Worm (Caenorhabditis elegans) whole organism, mixed stage, embryonic: ENCODE measurements around the gene Y40B10A.9.

Experiments
- M03D4.4 ChIP-seq: sonication (generic microtip); optimal IDR thresholded peaks from 2 replicates; lab custom pipeline; 2017; ENCODE audit warnings: mild to moderate bottlenecking, missing genetic modification characterization, missing compliant biosample characterization
- bed-3 ChIP-seq: fragments of 200-800 bp; sonication (Bioruptor generic); optimal IDR thresholded peaks from 3 replicates; lab custom pipeline; 2018; ENCODE audit warnings: mild to moderate bottlenecking, missing genetic modification characterization, moderate library complexity, missing compliant biosample characterization
- ceh-39 ChIP-seq: fragments of 150-350 bp; optimal IDR thresholded peaks from 2 replicates; lab custom pipeline; 2014; ENCODE audit warnings: missing biosample characterization, missing genetic modification characterization
- ceh-43 ChIP-seq: fragments of 200-800 bp; sonication (Bioruptor generic); optimal IDR thresholded peaks from 2 replicates; lab custom pipeline; 2018; ENCODE audit warnings: mild to moderate bottlenecking, missing genetic modification characterization, moderate library complexity, missing compliant biosample characterization
- ceh-83 ChIP-seq: fragments of 200-800 bp; sonication (Bioruptor generic); optimal IDR thresholded peaks from 2 replicates; lab custom pipeline; 2018; ENCODE audit warnings: mild to moderate bottlenecking, missing genetic modification characterization, missing compliant biosample characterization
- ces-1 ChIP-seq: fragments of 150-350 bp; optimal IDR thresholded peaks from 2 replicates; lab custom pipeline; 2014; ENCODE audit warnings: missing biosample characterization, missing genetic modification reagents, missing genetic modification characterization
- cnd-1 ChIP-seq: fragments of 200-800 bp; sonication (Bioruptor generic); optimal IDR thresholded peaks from 2 replicates; lab custom pipeline; 2018; ENCODE audit warnings: mild to moderate bottlenecking, missing genetic modification characterization, missing compliant biosample characterization
- drap-1 ChIP-seq: fragments of 200-800 bp; sonication (Bioruptor generic); optimal IDR thresholded peaks from 3 replicates; lab custom pipeline; 2018; ENCODE audit warnings: mild to moderate bottlenecking, missing genetic modification characterization, missing compliant biosample characterization
- elt-1 ChIP-seq: sonication (generic microtip); optimal IDR thresholded peaks from 2 replicates; lab custom pipeline; 2017; ENCODE audit warnings: missing genetic modification characterization, mild to moderate bottlenecking, missing compliant biosample characterization, antibody characterized with exemption, moderate library complexity, borderline replicate concordance; ENCODE audit not compliant: insufficient read depth
- elt-3 ChIP-seq: fragments of 150-350 bp; optimal IDR thresholded peaks from 2 replicates; lab custom pipeline; 2014; ENCODE audit warnings: missing biosample characterization, missing genetic modification characterization
- flh-1 ChIP-seq: fragments of 200-800 bp; sonication (Bioruptor generic); optimal IDR thresholded peaks from 2 replicates; lab custom pipeline; 2018; ENCODE audit warnings: mild to moderate bottlenecking, missing genetic modification characterization, moderate library complexity, missing compliant biosample characterization
- ham-2 ChIP-seq: fragments of 200-800 bp; sonication (Bioruptor generic); optimal IDR thresholded peaks from 2 replicates; lab custom pipeline; 2018; ENCODE audit warnings: mild to moderate bottlenecking, missing genetic modification characterization, missing compliant biosample characterization
- hlh-1 ChIP-seq: fragments of 150-350 bp; optimal IDR thresholded peaks from 2 replicates; lab custom pipeline; 2014; ENCODE audit warnings: missing biosample characterization, missing genetic modification reagents, missing genetic modification characterization
- lin-13 ChIP-seq: fragments of 150-350 bp; optimal IDR thresholded peaks from 2 replicates; lab custom pipeline; 2014; ENCODE audit warnings: missing biosample characterization, missing genetic modification characterization
- lin-32 ChIP-seq: fragments of 200-800 bp; sonication (Bioruptor generic); optimal IDR thresholded peaks from 2 replicates; lab custom pipeline; 2018; ENCODE audit warnings: mild to moderate bottlenecking, missing genetic modification characterization, missing compliant biosample characterization
- mab-5 ChIP-seq: fragments of 150-350 bp; optimal IDR thresholded peaks from 2 replicates; lab custom pipeline; 2014; ENCODE audit warnings: missing biosample characterization, missing genetic modification characterization
- mls-2 ChIP-seq: sonication (generic microtip); optimal IDR thresholded peaks from 2 replicates; lab custom pipeline; 2016; ENCODE audit warnings: mild to moderate bottlenecking, missing genetic modification characterization, moderate library complexity, missing compliant biosample characterization
- nhr-2 ChIP-seq: fragments of 150-350 bp; optimal IDR thresholded peaks from 2 replicates; lab custom pipeline; 2014; ENCODE audit warnings: missing biosample characterization, missing genetic modification characterization
- nhr-237 ChIP-seq: fragments of 150-350 bp; optimal IDR thresholded peaks from 2 replicates; lab custom pipeline; 2014; ENCODE audit warnings: missing biosample characterization, missing genetic modification characterization
- nhr-28 ChIP-seq: fragments of 150-350 bp; optimal IDR thresholded peaks from 2 replicates; lab custom pipeline; 2014; ENCODE audit warnings: missing biosample characterization, missing genetic modification characterization
- nhr-76 ChIP-seq: sonication (generic microtip); optimal IDR thresholded peaks from 2 replicates; lab custom pipeline; 2017; ENCODE audit warnings: missing biosample characterization, missing genetic modification characterization
- sem-2 ChIP-seq: fragments of 200-800 bp; sonication (Bioruptor generic); optimal IDR thresholded peaks from 2 replicates; lab custom pipeline; 2018; ENCODE audit warnings: mild to moderate bottlenecking, missing genetic modification characterization, missing compliant biosample characterization
- snpc-4 ChIP-seq: fragments of 150-350 bp; optimal IDR thresholded peaks from 2 replicates; lab custom pipeline; 2014; ENCODE audit warnings: missing biosample characterization, missing genetic modification characterization
- sptf-1 ChIP-seq: sonication (generic microtip); optimal IDR thresholded peaks from 2 replicates; lab custom pipeline; 2017; ENCODE audit warnings: mild to moderate bottlenecking, missing genetic modification characterization, moderate library complexity, missing compliant biosample characterization
- tbx-8 ChIP-seq: fragments of 200-800 bp; sonication (Bioruptor generic); optimal IDR thresholded peaks from 2 replicates; lab custom pipeline; 2018; ENCODE audit warnings: mild to moderate bottlenecking, missing genetic modification characterization, moderate library complexity, missing compliant biosample characterization
- unc-120 ChIP-seq: sonication (generic microtip); optimal IDR thresholded peaks from 2 replicates; lab custom pipeline; 2017; ENCODE audit warnings: missing genetic modification characterization, missing compliant biosample characterization; ENCODE audit not compliant: poor library complexity, severe bottlenecking
- unc-39 ChIP-seq: fragments of 150-350 bp; optimal IDR thresholded peaks from 2 replicates; lab custom pipeline; 2014; ENCODE audit warnings: missing biosample characterization, missing genetic modification characterization
- unc-62 ChIP-seq: fragments of 150-350 bp; optimal IDR thresholded peaks from 2 replicates; lab custom pipeline; 2014; ENCODE audit warnings: missing biosample characterization, missing genetic modification reagents, missing genetic modification characterization
- zip-8 ChIP-seq: fragments of 150-350 bp; optimal IDR thresholded peaks from 2 replicates; lab custom pipeline; 2014; ENCODE audit warnings: missing biosample characterization, missing genetic modification characterization
- ztf-11 ChIP-seq: fragments of 150-350 bp; optimal IDR thresholded peaks from 2 replicates; lab custom pipeline; 2014; ENCODE audit warnings: missing biosample characterization, missing genetic modification characterization

Y40B10A.9 gene

DNA sequence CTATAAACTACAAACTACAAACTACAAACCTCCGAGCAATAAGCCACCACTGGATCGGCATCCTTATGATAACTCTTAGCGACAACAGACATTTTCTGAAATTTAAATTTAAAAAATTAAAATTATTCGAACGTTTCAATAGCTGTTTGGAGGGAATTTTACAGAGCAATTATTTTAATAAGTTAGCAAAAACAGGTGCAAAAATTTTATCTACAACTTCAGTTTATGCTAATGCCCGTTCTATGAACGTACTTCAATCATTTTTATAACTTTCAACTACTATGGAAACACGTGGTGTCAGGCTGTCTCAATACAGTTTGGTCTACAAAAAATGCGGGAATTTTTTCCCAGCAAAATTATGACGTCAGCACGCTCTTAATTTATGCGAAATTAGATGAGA lies 19.2 kb downstream of the Y40B10A.9 start, which contains the start of gene comt-5:
TSS of gene comt-5 (minus strand) at position 101 of the 400 bp plus-strand sequence.
- TF ChIP-seq drap-1 (GFP tag; lab: Kevin White, UChicago) (no peak), ham-2 (GFP tag; lab: Kevin White, UChicago) (no peak), ztf-11 (tag; lab: Kevin White, UChicago) (no peak), lin-13 (tag; lab: Kevin White, UChicago) (no peak), zip-8 (tag; lab: Kevin White, UChicago) (no peak), mls-2 (tag; lab: Kevin White, UChicago) (no peak), sem-2 (no peak), snpc-4 (tag; lab: Kevin White, UChicago) (no peak)

DNA sequence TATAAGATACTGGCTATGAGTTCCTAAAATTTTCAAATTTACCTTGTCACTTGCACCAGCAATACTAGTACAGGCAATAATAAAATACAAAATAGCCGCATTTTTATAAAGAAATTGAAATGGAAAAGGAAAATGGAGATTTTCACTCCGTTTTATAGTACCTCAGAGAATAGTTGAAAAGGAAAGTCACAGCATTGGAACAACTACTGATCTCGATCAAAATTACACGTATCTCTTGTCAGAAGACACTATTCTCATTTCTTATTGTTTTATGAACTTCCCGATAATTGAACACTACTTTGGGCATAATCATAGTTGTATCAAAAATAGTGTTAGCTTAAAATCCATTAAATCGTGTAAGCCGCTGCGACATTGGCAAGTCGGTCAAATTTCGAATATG lies 21.2 kb downstream of the Y40B10A.9 start, which contains the start of gene Y40B10A.11:
TSS of gene Y40B10A.11 (minus strand) at position 101 of the 400 bp plus-strand sequence.
- TF ChIP-seq drap-1 (GFP tag; lab: Kevin White, UChicago) = no peak
- no peak for TF ChIP-seq lin-32 (GFP tag; lab: Kevin White, UChicago)
- no peak for TF ChIP-seq ham-2 (GFP tag; lab: Kevin White, UChicago)
- TF ChIP-seq unc-62 (GFP tag; lab: Kevin White, UChicago) = no peak
- TF ChIP-seq hlh-1 (tag; lab: Kevin White, UChicago) = no peak
- TF ChIP-seq sptf-1 (tag; lab: Kevin White, UChicago) = no peak
- TF ChIP-seq ztf-11 (tag; lab: Kevin White, UChicago) = no peak
- no peak for TF ChIP-seq M03D4.4 (tag; lab: Kevin White, UChicago)
- no peak for TF ChIP-seq ces-1 (GFP tag; lab: Kevin White, UChicago)
- TF ChIP-seq mls-2 (tag; lab: Kevin White, UChicago) = no peak
- no peak for TF ChIP-seq bed-3 (GFP tag; lab: Kevin White, UChicago)
- no peak for TF ChIP-seq sem-2
- no peak for TF ChIP-seq tbx-8
- no peak for TF ChIP-seq nhr-76 (tag; lab: Kevin White, UChicago)
- TF ChIP-seq mab-5 (tag; lab: Kevin White, UChicago) = no peak
- TF ChIP-seq nhr-237 = no peak
- no peak for TF ChIP-seq elt-1 (tag; lab: Kevin White, UChicago)
- TF ChIP-seq ceh-39 (tag; lab: Kevin White, UChicago) = no peak

DNA sequence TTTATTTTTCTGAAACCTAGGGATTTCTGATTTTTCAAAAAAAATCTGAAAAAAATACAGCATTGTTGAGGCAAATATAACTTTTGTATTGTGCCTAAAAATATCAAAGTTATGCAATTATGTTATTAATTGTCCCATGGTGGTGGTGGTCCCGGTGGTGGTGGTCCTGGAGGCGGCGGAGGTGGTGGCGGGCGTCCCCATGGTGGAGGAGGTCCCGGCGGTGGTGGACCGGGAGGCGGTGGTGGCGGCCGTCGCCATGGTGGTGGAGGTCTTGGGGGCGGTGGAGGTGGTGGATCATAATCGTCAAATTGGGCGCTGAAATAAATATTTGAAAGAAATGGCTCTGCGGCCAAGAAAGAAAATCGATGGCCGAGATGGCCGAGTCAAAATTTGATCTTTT lies 21.9 kb downstream of the Y40B10A.9 start:
- no peak for TF ChIP-seq elt-1 (tag; lab: Kevin White, UChicago)
- no peak for TF ChIP-seq nhr-237
- TF ChIP-seq M03D4.4 (tag; lab: Kevin White, UChicago) = no peak
- no peak for TF ChIP-seq bed-3 (GFP tag; lab: Kevin White, UChicago)
- TF ChIP-seq cnd-1 = no peak
- TF ChIP-seq zip-8 (tag; lab: Kevin White, UChicago) = no peak
- no peak for TF ChIP-seq tbx-8
- no peak for TF ChIP-seq ceh-83 (GFP tag; lab: Kevin White, UChicago)
- no peak for TF ChIP-seq lin-13 (tag; lab: Kevin White, UChicago)
- TF ChIP-seq unc-120 (tag; lab: Kevin White, UChicago) = no peak
- TF ChIP-seq hlh-1 (tag; lab: Kevin White, UChicago) = no peak
- TF ChIP-seq unc-39 (tag; lab: Kevin White, UChicago) = no peak

DNA sequence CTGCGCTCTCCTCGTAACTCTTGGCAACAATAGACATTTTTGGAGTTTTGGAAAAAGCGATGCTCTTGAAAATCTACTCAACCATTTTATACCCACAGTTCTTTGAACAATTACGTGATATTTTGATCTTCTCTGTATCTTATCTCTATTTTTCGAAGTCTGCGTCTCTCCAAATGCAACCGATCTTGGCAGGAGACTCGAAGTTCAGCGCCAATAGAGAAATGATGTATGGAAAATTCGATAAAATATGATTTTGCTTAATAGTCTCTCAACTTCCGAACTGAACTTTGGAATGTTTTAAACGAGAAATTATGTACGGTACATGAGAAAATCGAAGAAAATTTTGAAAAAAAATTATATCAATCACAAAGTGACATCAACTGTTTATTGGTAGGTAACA lies 22.6 kb downstream of the Y40B10A.9 start, which contains the start of gene comt-4:
TSS of gene comt-4 (minus strand) at position 50 of the 400 bp plus-strand sequence.
- TF ChIP-seq ham-2 (GFP tag; lab: Kevin White, UChicago) = no peak

DNA sequence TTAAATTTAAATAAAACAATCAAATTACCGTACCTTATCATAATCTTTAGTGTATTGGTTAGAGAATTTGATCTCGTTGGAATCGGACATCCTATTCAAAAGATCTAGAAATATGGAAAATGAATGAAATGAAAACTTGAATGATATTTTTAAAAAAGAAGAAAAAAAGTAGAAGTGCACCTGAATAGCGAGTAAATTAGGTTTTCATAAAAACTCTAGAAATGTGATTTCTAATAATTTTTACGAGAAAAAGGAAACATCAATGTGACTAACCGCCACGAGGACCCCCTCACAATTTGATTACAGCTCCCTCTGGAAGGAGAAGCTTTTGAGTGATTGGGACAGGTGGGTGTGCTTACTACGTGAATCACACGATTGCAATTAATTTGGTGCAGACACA lies 26.8 kb downstream of the Y40B10A.9 start, which contains the start of gene Y40B10A.5:
TSS of gene Y40B10A.5 (minus strand) at position 101 of the 400 bp plus-strand sequence.
- no peak for TF ChIP-seq elt-3
- no peak for TF ChIP-seq lin-32 (GFP tag; lab: Kevin White, UChicago)
- TF ChIP-seq snpc-4 (tag; lab: Kevin White, UChicago) = no peak
- TF ChIP-seq drap-1 (GFP tag; lab: Kevin White, UChicago) = no peak
- TF ChIP-seq ceh-39 (tag; lab: Kevin White, UChicago) = no peak
- no peak for TF ChIP-seq ceh-43 (GFP tag; lab: Kevin White, UChicago)
- TF ChIP-seq nhr-28 (tag; lab: Kevin White, UChicago) = no peak
- TF ChIP-seq unc-39 (tag; lab: Kevin White, UChicago) = no peak
- TF ChIP-seq ces-1 (GFP tag; lab: Kevin White, UChicago) = no peak
- no peak for TF ChIP-seq nhr-237
- no peak for TF ChIP-seq lin-13 (tag; lab: Kevin White, UChicago)
- no peak for TF ChIP-seq sem-2
- no peak for TF ChIP-seq ztf-11 (tag; lab: Kevin White, UChicago)
- no peak for TF ChIP-seq ceh-83 (GFP tag; lab: Kevin White, UChicago)
- TF ChIP-seq sptf-1 (tag; lab: Kevin White, UChicago) = no peak
- no peak for TF ChIP-seq nhr-2 (tag; lab: Kevin White, UChicago)
- TF ChIP-seq flh-1 (GFP tag; lab: Kevin White, UChicago) = no peak
- TF ChIP-seq bed-3 (GFP tag; lab: Kevin White, UChicago) = no peak
- TF ChIP-seq hlh-1 (tag; lab: Kevin White, UChicago) = no peak
